Worm (Caenorhabditis elegans) whole organism, late embryonic: ENCODE results near the gene C53D6.7.

Source experiments
- C08G9.2 ChIP-seq: sonication (generic microtip); optimal IDR thresholded peaks from 2 replicates; lab custom pipeline; 2016; ENCODE audit warnings: mild to moderate bottlenecking, missing genetic modification characterization, moderate library complexity, missing compliant biosample characterization
- F13H6.1 ChIP-seq: sonication (generic microtip); optimal IDR thresholded peaks from 2 replicates; lab custom pipeline; 2016; ENCODE audit warnings: missing genetic modification characterization, missing compliant biosample characterization
- K02D7.2 ChIP-seq: sonication (generic microtip); optimal IDR thresholded peaks from 2 replicates; lab custom pipeline; 2017; ENCODE audit warnings: mild to moderate bottlenecking, missing genetic modification characterization, missing compliant biosample characterization
- Y22D7AL.16 ChIP-seq: sonication (generic microtip); optimal IDR thresholded peaks from 2 replicates; lab custom pipeline; 2016; ENCODE audit warnings: missing genetic modification characterization, missing compliant biosample characterization
- ama-1 ChIP-seq: fragments of 150-350 bp; optimal IDR thresholded peaks from 2 replicates; lab custom pipeline; 2014
- ceh-14 ChIP-seq: sonication (generic microtip); optimal IDR thresholded peaks from 2 replicates; lab custom pipeline; 2016; ENCODE audit warnings: missing genotype, missing genetic modification characterization, missing compliant biosample characterization
- ceh-22 ChIP-seq: sonication (generic microtip); optimal IDR thresholded peaks from 2 replicates; lab custom pipeline; 2017; ENCODE audit warnings: missing biosample characterization, missing genetic modification characterization
- ceh-24 ChIP-seq: sonication (generic microtip); optimal IDR thresholded peaks from 2 replicates; lab custom pipeline; 2016; ENCODE audit warnings: mild to moderate bottlenecking, missing genetic modification characterization, missing compliant biosample characterization
- ceh-31 ChIP-seq: sonication (generic microtip); optimal IDR thresholded peaks from 2 replicates; lab custom pipeline; 2016; ENCODE audit warnings: missing genetic modification characterization, missing compliant biosample characterization
- ceh-34 ChIP-seq: sonication (generic microtip); optimal IDR thresholded peaks from 2 replicates; lab custom pipeline; 2016; ENCODE audit warnings: mild to moderate bottlenecking, missing genetic modification characterization, missing compliant biosample characterization
- ceh-45 ChIP-seq: fragments of 200-800 bp; sonication (Bioruptor generic); IDR thresholded peaks from 2 replicates; pipeline ENCODE4 v1.3.6; 2022; ENCODE audit warnings: missing genetic modification reagents, missing genetic modification characterization, missing compliant biosample characterization
- ceh-48 ChIP-seq: sonication (generic microtip); optimal IDR thresholded peaks from 2 replicates; lab custom pipeline; 2016; ENCODE audit warnings: missing genetic modification characterization, inconsistent platforms, missing compliant biosample characterization
- ceh-6 ChIP-seq: fragments of 200-800 bp; sonication (Bioruptor generic); optimal IDR thresholded peaks from 2 replicates; lab custom pipeline; 2018; ENCODE audit warnings: mild to moderate bottlenecking, missing genetic modification characterization, missing compliant biosample characterization
- che-1 ChIP-seq: sonication (generic microtip); optimal IDR thresholded peaks from 2 replicates; lab custom pipeline; 2016; ENCODE audit warnings: mild to moderate bottlenecking, missing genetic modification characterization, missing compliant biosample characterization
- dve-1 ChIP-seq: sonication (generic microtip); optimal IDR thresholded peaks from 2 replicates; lab custom pipeline; 2017; ENCODE audit warnings: antibody characterized with exemption, mild to moderate bottlenecking, missing genetic modification characterization, missing compliant biosample characterization
- elt-4 ChIP-seq: sonication (generic microtip); optimal IDR thresholded peaks from 2 replicates; lab custom pipeline; 2016; ENCODE audit warnings: missing genetic modification characterization, missing compliant biosample characterization
- ets-4 ChIP-seq: sonication (generic microtip); optimal IDR thresholded peaks from 2 replicates; lab custom pipeline; 2016; ENCODE audit warnings: missing genetic modification characterization, missing compliant biosample characterization
- fkh-10 ChIP-seq: fragments of 150-350 bp; optimal IDR thresholded peaks from 2 replicates; lab custom pipeline; 2014; ENCODE audit warnings: missing biosample characterization, missing genetic modification reagents, missing genetic modification characterization
- fkh-6 ChIP-seq: sonication (generic microtip); optimal IDR thresholded peaks from 2 replicates; lab custom pipeline; 2016; ENCODE audit warnings: missing genetic modification characterization, missing compliant biosample characterization
- hlh-13 ChIP-seq: fragments of 200-800 bp; sonication (Bioruptor generic); optimal IDR thresholded peaks from 2 replicates; lab custom pipeline; 2018; ENCODE audit warnings: mild to moderate bottlenecking, missing genetic modification characterization, missing compliant biosample characterization
- hlh-15 ChIP-seq: sonication (generic microtip); optimal IDR thresholded peaks from 2 replicates; lab custom pipeline; 2016; ENCODE audit warnings: missing genetic modification characterization, missing compliant biosample characterization
- hlh-8 ChIP-seq: sonication (generic microtip); optimal IDR thresholded peaks from 2 replicates; lab custom pipeline; 2016; ENCODE audit warnings: missing genotype, missing genetic modification characterization, missing compliant biosample characterization
- lim-6 ChIP-seq: sonication (generic microtip); optimal IDR thresholded peaks from 2 replicates; lab custom pipeline; 2016; ENCODE audit warnings: missing genetic modification characterization, missing compliant biosample characterization
- madf-2 ChIP-seq: sonication (generic microtip); optimal IDR thresholded peaks from 2 replicates; lab custom pipeline; 2017; ENCODE audit warnings: missing genetic modification characterization, missing compliant biosample characterization
- nhr-232 ChIP-seq: sonication (generic microtip); optimal IDR thresholded peaks from 2 replicates; lab custom pipeline; 2016; ENCODE audit warnings: missing genetic modification characterization, missing compliant biosample characterization
- pag-3 ChIP-seq: sonication (generic microtip); optimal IDR thresholded peaks from 2 replicates; lab custom pipeline; 2016; ENCODE audit warnings: missing compliant biosample characterization, missing genetic modification characterization, borderline replicate concordance
- pat-9 ChIP-seq: fragments of 200-800 bp; sonication (Bioruptor generic); optimal IDR thresholded peaks from 2 replicates; lab custom pipeline; 2018; ENCODE audit warnings: mild to moderate bottlenecking, missing genetic modification characterization, moderate library complexity, missing compliant biosample characterization
- pax-1 ChIP-seq: fragments of 150-350 bp; optimal IDR thresholded peaks from 2 replicates; lab custom pipeline; 2014; ENCODE audit warnings: missing biosample characterization, missing genetic modification characterization
- ref-2 ChIP-seq: sonication (generic microtip); optimal IDR thresholded peaks from 2 replicates; lab custom pipeline; 2016; ENCODE audit warnings: missing genetic modification characterization, missing compliant biosample characterization
- rnt-1 ChIP-seq: sonication (generic microtip); optimal IDR thresholded peaks from 2 replicates; lab custom pipeline; 2016; ENCODE audit warnings: missing genetic modification characterization, missing compliant biosample characterization
- sdc-2 ChIP-seq: sonication (generic microtip); optimal IDR thresholded peaks from 2 replicates; lab custom pipeline; 2016; ENCODE audit warnings: missing genotype, missing genetic modification characterization, missing compliant biosample characterization
- sox-2 ChIP-seq: fragments of 200-800 bp; sonication (Bioruptor generic); IDR thresholded peaks from 2 replicates; pipeline ENCODE4 v1.3.6; 2022; ENCODE audit warnings: missing genetic modification reagents, missing genetic modification characterization, missing compliant biosample characterization
- tbx-2 ChIP-seq: sonication (generic microtip); optimal IDR thresholded peaks from 2 replicates; lab custom pipeline; 2016; ENCODE audit warnings: missing genetic modification characterization, missing compliant biosample characterization
- tbx-7 ChIP-seq: sonication (generic microtip); optimal IDR thresholded peaks from 2 replicates; lab custom pipeline; 2016; ENCODE audit warnings: missing genotype, missing genetic modification characterization, missing compliant biosample characterization
- unc-42 ChIP-seq: sonication (generic microtip); optimal IDR thresholded peaks from 2 replicates; lab custom pipeline; 2016; ENCODE audit warnings: missing genotype, missing genetic modification characterization, missing compliant biosample characterization
- unc-55 ChIP-seq: sonication (generic microtip); optimal IDR thresholded peaks from 2 replicates; lab custom pipeline; 2017; ENCODE audit warnings: missing biosample characterization, missing genetic modification reagents, missing genetic modification characterization
- zip-5 ChIP-seq: sonication (generic microtip); optimal IDR thresholded peaks from 2 replicates; lab custom pipeline; 2016; ENCODE audit warnings: missing genetic modification characterization, missing compliant biosample characterization
- ztf-16 ChIP-seq: sonication (generic microtip); optimal IDR thresholded peaks from 2 replicates; lab custom pipeline; 2017; ENCODE audit warnings: missing genetic modification characterization, missing compliant biosample characterization

Gene C53D6.7

DNA sequence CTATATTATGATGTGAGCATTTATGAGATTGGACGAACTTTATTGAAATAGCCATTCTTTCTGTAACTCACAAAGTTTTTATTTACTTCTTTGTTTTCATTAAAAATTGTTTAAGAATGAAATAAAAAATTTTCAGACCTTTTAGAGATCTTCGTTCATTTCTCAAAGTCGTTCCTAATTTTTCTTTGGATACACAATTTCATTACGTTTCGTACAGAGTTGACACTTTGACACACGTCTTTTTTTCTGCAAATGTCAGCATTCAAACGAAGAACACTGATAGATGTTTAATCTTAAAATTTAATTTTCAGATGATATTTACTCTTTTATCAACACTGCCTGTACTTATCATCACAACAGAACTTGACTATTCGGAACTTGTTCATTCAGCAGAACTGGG, 20.5 kb downstream of the C53D6.7 start, which contains the start of gene acc-2:
Gene acc-2, plus strand, starts transcription at position 301 of the 400 bp plus-strand sequence.
- TF ChIP-seq pat-9: no peak
- no peak for TF ChIP-seq fkh-6 (tag; lab: Kevin White, UChicago)
- TF ChIP-seq ceh-31 (tag; lab: Kevin White, UChicago): no peak
- no peak for TF ChIP-seq hlh-13 (GFP tag; lab: Kevin White, UChicago)
- no peak for TF ChIP-seq ceh-34 (tag; lab: Kevin White, UChicago)
- TF ChIP-seq Y22D7AL.16 (tag; lab: Kevin White, UChicago): no peak
- TF ChIP-seq ceh-48 (tag; lab: Kevin White, UChicago): no peak
- no peak for TF ChIP-seq zip-5
- TF ChIP-seq pag-3 (tag; lab: Kevin White, UChicago): no peak
- TF ChIP-seq ama-1 (lab: Kevin White, UChicago): no peak
- no peak for TF ChIP-seq rnt-1 (tag; lab: Kevin White, UChicago)
- no peak for TF ChIP-seq hlh-8
- no peak for TF ChIP-seq elt-4 (tag; lab: Kevin White, UChicago)
- no peak for TF ChIP-seq unc-55
- no peak for TF ChIP-seq che-1 (tag; lab: Kevin White, UChicago)
- TF ChIP-seq tbx-2: no peak
- TF ChIP-seq pax-1 (tag; lab: Kevin White, UChicago): no peak
- TF ChIP-seq ceh-14 (tag; lab: Kevin White, UChicago): no peak
- no peak for TF ChIP-seq unc-42

DNA sequence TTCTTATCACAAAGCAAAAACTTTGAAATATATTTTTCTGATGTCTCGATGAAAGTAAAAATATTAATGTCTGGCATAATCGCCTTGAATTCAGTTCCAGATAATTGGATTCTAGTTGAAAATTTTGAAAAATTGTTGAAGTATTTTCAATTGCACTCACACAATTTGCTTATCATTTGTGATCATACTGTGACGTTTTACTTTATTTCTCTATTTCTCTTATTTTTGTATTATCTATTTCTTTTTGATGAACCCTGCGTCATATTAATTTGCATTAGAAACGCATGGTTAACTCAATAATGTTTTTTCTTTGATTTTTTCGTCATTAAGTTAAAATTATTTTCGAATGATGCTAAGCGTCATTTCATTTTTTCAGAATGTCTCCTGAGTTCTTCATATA, 26.7 kb downstream of the C53D6.7 start, which contains the start of gene C53D6.11:
Gene C53D6.11, plus strand, starts transcription at position 328 of the 400 bp plus-strand sequence.
- TF ChIP-seq ceh-22 (tag; lab: Kevin White, UChicago): no peak
- no peak for TF ChIP-seq K02D7.2 (tag; lab: Kevin White, UChicago)
- no peak for TF ChIP-seq ceh-24 (tag; lab: Kevin White, UChicago)
- no peak for TF ChIP-seq F13H6.1
- no peak for TF ChIP-seq tbx-7 (tag; lab: Kevin White, UChicago)
- no peak for TF ChIP-seq hlh-13 (GFP tag; lab: Kevin White, UChicago)
- no peak for TF ChIP-seq ref-2
- TF ChIP-seq dve-1 (tag; lab: Kevin White, UChicago): no peak
- no peak for TF ChIP-seq ceh-6
- TF ChIP-seq lim-6 (tag; lab: Kevin White, UChicago): no peak
- TF ChIP-seq sox-2 (GFP tag; lab: Robert Waterston, UW): no peak
- no peak for TF ChIP-seq ets-4 (tag; lab: Kevin White, UChicago)

DNA sequence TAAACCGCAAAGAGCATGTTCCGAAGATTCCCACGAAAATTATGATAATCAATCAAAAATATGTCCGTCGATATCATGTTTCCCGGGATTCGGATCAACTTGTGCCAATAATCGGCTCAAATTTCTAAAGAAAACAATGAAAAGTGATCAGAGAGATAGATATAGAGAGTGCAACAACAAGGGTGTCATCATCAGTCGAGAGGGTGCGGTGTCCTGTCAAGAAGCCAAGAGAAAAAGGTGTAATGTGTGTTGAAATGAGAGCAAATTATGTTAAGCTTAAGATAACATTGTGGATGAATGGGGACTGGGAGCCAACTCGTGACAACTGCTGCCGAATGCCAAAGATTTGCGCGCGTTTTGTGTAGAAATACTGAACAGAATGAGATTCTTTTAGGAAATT, 29.0 kb downstream of the C53D6.7 start:
- no peak for TF ChIP-seq ceh-45 (GFP tag; lab: Robert Waterston, UW)
- TF ChIP-seq rnt-1 (tag; lab: Kevin White, UChicago): peak; percentile 51
- TF ChIP-seq ceh-34 (tag; lab: Kevin White, UChicago): peak; percentile 74
- peak; percentile 69 for TF ChIP-seq unc-55

ce11 chrIV:9005310-9005709, 31.7 kb downstream of the C53D6.7 start, which contains the start of gene unc-129:
Gene unc-129, minus strand, starts transcription at chrIV:9005410.
- no peak for TF ChIP-seq pax-1 (tag; lab: Kevin White, UChicago)
- no peak for TF ChIP-seq ztf-16
- TF ChIP-seq C08G9.2 (tag; lab: Kevin White, UChicago): no peak
- TF ChIP-seq fkh-10: no peak
- TF ChIP-seq hlh-15: no peak
- no peak for TF ChIP-seq ceh-14 (tag; lab: Kevin White, UChicago)
- TF ChIP-seq tbx-2: no peak
- no peak for TF ChIP-seq tbx-7 (tag; lab: Kevin White, UChicago)
- no peak for TF ChIP-seq sdc-2 (tag; lab: Kevin White, UChicago)
- TF ChIP-seq nhr-232: no peak
- no peak for TF ChIP-seq ceh-45 (GFP tag; lab: Robert Waterston, UW)
- TF ChIP-seq madf-2 (tag; lab: Kevin White, UChicago): no peak
